Fruit fly (Drosophila melanogaster): ENCODE data around the gene Axn.

DNA sequence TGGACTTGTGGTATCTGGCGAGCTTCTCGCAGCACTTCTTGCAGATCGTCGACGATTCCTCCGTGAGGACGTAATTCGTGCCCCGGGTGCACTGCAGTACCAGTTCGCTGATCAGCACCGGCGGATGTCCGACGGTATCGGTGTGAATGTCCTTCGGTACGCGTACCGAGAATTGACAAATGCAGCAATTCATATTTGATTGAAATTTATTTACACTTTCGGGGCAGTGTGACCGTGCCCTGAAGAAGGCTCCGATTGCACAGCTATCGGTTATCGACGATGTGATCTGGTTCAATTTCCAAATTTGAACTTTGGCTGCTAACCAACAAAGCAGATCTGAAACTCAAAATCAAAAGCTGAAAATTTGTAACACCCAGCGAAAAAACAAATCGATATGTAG is 14.0 kb downstream of the Axn start, which contains the start of gene ZIPIC:
- TF ChIP-seq psq (optimal IDR thresholded peaks at IDR 0.05) (no peak), usp (GFP tag; optimal IDR thresholded peaks at IDR 0.05) (no peak)

Measured in whole organism.